Fruit fly (Drosophila melanogaster) whole organism, embryonic: ENCODE measurements around the gene CG9393.

Experiments used
- Abd-B ChIP-seq: fragments of 200-800 bp; sonication (Bioruptor generic); optimal IDR thresholded peaks from 2 replicates; lab custom pipeline; 2018; ENCODE audit warnings: missing biosample characterization, mild to moderate bottlenecking, missing genetic modification characterization, moderate library complexity
- Ada2b ChIP-seq: fragments of 200-800 bp; sonication (Bioruptor generic); IDR thresholded peaks from 2 replicates; pipeline ENCODE4 v1.3.6; 2022; ENCODE audit warnings: missing biosample characterization, missing genetic modification characterization
- BEAF-32 ChIP-seq: fragments of 200-800 bp; sonication (Bioruptor generic); optimal IDR thresholded peaks from 3 replicates; lab custom pipeline; 2017; ENCODE audit warnings: missing biosample characterization, missing genetic modification characterization, mild to moderate bottlenecking, moderate library complexity, missing genetic modification reagents
- Bgb ChIP-seq: fragments of 200-800 bp; sonication (Bioruptor generic); IDR thresholded peaks from 2 replicates; pipeline ENCODE4 v1.3.6; 2022; ENCODE audit warnings: missing biosample characterization, missing genetic modification characterization; ENCODE audit not compliant: partially characterized antibody
- C15 ChIP-seq: fragments of 200-800 bp; sonication (Bioruptor generic); IDR thresholded peaks from 3 replicates; pipeline ENCODE4 v1.3.6; 2022; ENCODE audit warnings: missing biosample characterization, missing genetic modification characterization
- CG12155 ChIP-seq: fragments of 200-800 bp; sonication (Bioruptor generic); optimal IDR thresholded peaks from 3 replicates; lab custom pipeline; 2016; ENCODE audit warnings: missing biosample characterization, missing genetic modification characterization
- CG12942 ChIP-seq: fragments of 200-800 bp; sonication (Bioruptor generic); optimal IDR thresholded peaks from 3 replicates; lab custom pipeline; 2016; ENCODE audit warnings: missing biosample characterization, missing genetic modification characterization
- CG14050 ChIP-seq: fragments of 200-800 bp; sonication (Bioruptor generic); IDR thresholded peaks from 3 replicates; pipeline ENCODE4 v1.3.6; 2022; ENCODE audit warnings: missing biosample characterization, missing genetic modification characterization
- CG14860 ChIP-seq: fragments of 200-800 bp; sonication (Bioruptor generic); IDR thresholded peaks from 3 replicates; pipeline ENCODE4 v1.3.6; 2022; ENCODE audit warnings: missing biosample characterization, missing genetic modification characterization; ENCODE audit not compliant: partially characterized antibody
- CG16813 ChIP-seq: fragments of 200-800 bp; sonication (Bioruptor generic); IDR thresholded peaks from 3 replicates; pipeline ENCODE4 v1.3.6; 2022; ENCODE audit warnings: missing biosample characterization, missing genetic modification characterization; ENCODE audit not compliant: partially characterized antibody
- CG2116 ChIP-seq: fragments of 200-800 bp; sonication (Bioruptor generic); optimal IDR thresholded peaks from 3 replicates; lab custom pipeline; 2018; ENCODE audit warnings: missing biosample characterization, mild to moderate bottlenecking, missing genetic modification characterization
- CG30020 ChIP-seq: fragments of 200-800 bp; optimal IDR thresholded peaks from 2 replicates; lab custom pipeline; 2019; ENCODE audit warnings: missing biosample characterization, mild to moderate bottlenecking, missing genetic modification characterization, moderate library complexity
- CG31365 ChIP-seq: fragments of 200-800 bp; sonication (Bioruptor generic); optimal IDR thresholded peaks from 2 replicates; lab custom pipeline; 2018; ENCODE audit warnings: missing biosample characterization, mild to moderate bottlenecking, missing genetic modification characterization
- CG31388 ChIP-seq: fragments of 200-800 bp; sonication (Bioruptor generic); optimal IDR thresholded peaks from 2 replicates; lab custom pipeline; 2016; ENCODE audit warnings: missing biosample characterization, missing genetic modification characterization
- CG3838 ChIP-seq: fragments of 200-800 bp; sonication (Bioruptor generic); optimal IDR thresholded peaks from 3 replicates; lab custom pipeline; 2016; ENCODE audit warnings: missing biosample characterization, missing genetic modification characterization
- CG4707 ChIP-seq: fragments of 200-800 bp; sonication (Bioruptor generic); optimal IDR thresholded peaks from 2 replicates; lab custom pipeline; 2018; ENCODE audit warnings: missing biosample characterization, mild to moderate bottlenecking, missing genetic modification characterization, moderate library complexity
- CG6254 ChIP-seq: fragments of 200-800 bp; sonication (Bioruptor generic); optimal IDR thresholded peaks from 3 replicates; lab custom pipeline; 2017; ENCODE audit warnings: mild to moderate bottlenecking, missing biosample characterization, missing genetic modification reagents, missing genetic modification characterization
- CG6683 ChIP-seq: fragments of 200-800 bp; sonication (Bioruptor generic); optimal IDR thresholded peaks from 2 replicates; lab custom pipeline; 2017; ENCODE audit warnings: missing biosample characterization, mild to moderate bottlenecking, missing genetic modification characterization, missing genetic modification reagents
- CG7987 ChIP-seq: fragments of 200-800 bp; sonication (Bioruptor generic); optimal IDR thresholded peaks from 2 replicates; lab custom pipeline; 2018; ENCODE audit warnings: missing biosample characterization, mild to moderate bottlenecking, missing genetic modification characterization, moderate library complexity
- CG8359 ChIP-seq: fragments of 200-800 bp; sonication (Bioruptor generic); optimal IDR thresholded peaks from 2 replicates; lab custom pipeline; 2017; ENCODE audit warnings: missing biosample characterization, mild to moderate bottlenecking, missing genetic modification characterization, borderline replicate concordance
- CG9817 ChIP-seq: fragments of 200-800 bp; sonication (Bioruptor generic); optimal IDR thresholded peaks from 2 replicates; lab custom pipeline; 2018; ENCODE audit warnings: missing biosample characterization, mild to moderate bottlenecking, missing genetic modification characterization, moderate library complexity
- Gsc ChIP-seq: fragments of 200-800 bp; sonication (Bioruptor generic); IDR thresholded peaks from 2 replicates; pipeline ENCODE4 v1.3.6; 2022; ENCODE audit warnings: missing biosample characterization, missing genetic modification characterization
- MESR4 ChIP-seq: fragments of 200-800 bp; sonication (Bioruptor generic); optimal IDR thresholded peaks from 2 replicates; lab custom pipeline; 2018; ENCODE audit warnings: missing biosample characterization, mild to moderate bottlenecking, missing genetic modification characterization, moderate library complexity
- NC2β ChIP-seq: fragments of 200-800 bp; sonication (Bioruptor generic); optimal IDR thresholded peaks from 2 replicates; lab custom pipeline; 2016; ENCODE audit warnings: missing biosample characterization, missing genetic modification characterization
- Optix ChIP-seq: fragments of 200-800 bp; sonication (Bioruptor generic); IDR thresholded peaks from 3 replicates; pipeline ENCODE4 v1.3.6; 2022; ENCODE audit warnings: missing biosample characterization, missing genetic modification characterization
- Side ChIP-seq: fragments of 200-800 bp; sonication (Bioruptor generic); optimal IDR thresholded peaks from 2 replicates; lab custom pipeline; 2016; ENCODE audit warnings: missing biosample characterization, missing genetic modification characterization
- Sox100B ChIP-seq: fragments of 200-800 bp; sonication (Bioruptor generic); optimal IDR thresholded peaks from 3 replicates; lab custom pipeline; 2018; ENCODE audit warnings: missing biosample characterization, mild to moderate bottlenecking, missing genetic modification characterization
- Sry-β ChIP-seq: fragments of 200-800 bp; sonication (Bioruptor generic); optimal IDR thresholded peaks from 2 replicates; lab custom pipeline; 2018; ENCODE audit warnings: missing biosample characterization, mild to moderate bottlenecking, missing genetic modification characterization, moderate library complexity
- Tbp ChIP-seq: fragments of >200 bp; optimal IDR thresholded peaks from 2 replicates; lab custom pipeline; 2018; ENCODE audit warnings: missing biosample characterization, missing genetic modification characterization
- YL-1 ChIP-seq: fragments of 200-800 bp; sonication (Bioruptor generic); optimal IDR thresholded peaks from 3 replicates; lab custom pipeline; 2017; ENCODE audit warnings: missing biosample characterization, mild to moderate bottlenecking, missing genetic modification characterization
- cg ChIP-seq: fragments of 200-800 bp; sonication (Bioruptor generic); optimal IDR thresholded peaks from 3 replicates; lab custom pipeline; 2019; ENCODE audit warnings: missing biosample characterization, mild to moderate bottlenecking, missing genetic modification characterization, moderate library complexity
- chm ChIP-seq: fragments of 200-800 bp; sonication (Bioruptor generic); IDR thresholded peaks from 2 replicates; pipeline ENCODE4 v1.3.6; 2022; ENCODE audit warnings: missing biosample characterization, missing genetic modification characterization
- crc ChIP-seq: fragments of 200-800 bp; sonication (Bioruptor generic); optimal IDR thresholded peaks from 2 replicates; lab custom pipeline; 2016; ENCODE audit warnings: missing biosample characterization, missing genetic modification characterization
- dmrt11E ChIP-seq: fragments of 200-800 bp; sonication (Bioruptor generic); optimal IDR thresholded peaks from 3 replicates; lab custom pipeline; 2018; ENCODE audit warnings: missing biosample characterization, mild to moderate bottlenecking, missing genetic modification characterization, moderate library complexity
- dmrt99B ChIP-seq: fragments of 200-800 bp; sonication (Bioruptor generic); optimal IDR thresholded peaks from 2 replicates; lab custom pipeline; 2018; ENCODE audit warnings: missing biosample characterization, mild to moderate bottlenecking, missing genetic modification characterization, moderate library complexity
- gce ChIP-seq: fragments of 200-800 bp; sonication (Bioruptor generic); IDR thresholded peaks from 3 replicates; pipeline ENCODE4 v1.3.6; 2022; ENCODE audit warnings: missing biosample characterization, missing genetic modification characterization
- hb ChIP-seq: fragments of 200-800 bp; sonication (Bioruptor generic); IDR thresholded peaks from 3 replicates; pipeline ENCODE4 v1.3.6; 2022; ENCODE audit warnings: missing biosample characterization, missing genetic modification characterization; ENCODE audit not compliant: partially characterized antibody
- lola ChIP-seq, 3 experiments: fragments of >200 bp in 2 of 3; fragments of 200-800 bp in 1 of 3; sonication (Bioruptor generic) in 1 of 3; optimal IDR thresholded peaks; 2 replicates each; lab custom pipeline; 2017 to 2019; ENCODE audit warnings: missing biosample characterization in 3 of 3, missing genetic modification characterization in 3 of 3, mild to moderate bottlenecking in 1 of 3, moderate library complexity in 1 of 3
- nau ChIP-seq: fragments of 200-800 bp; sonication (Bioruptor generic); optimal IDR thresholded peaks from 3 replicates; lab custom pipeline; 2017; ENCODE audit warnings: missing biosample characterization, mild to moderate bottlenecking, missing genetic modification characterization, missing genetic modification reagents
- otp ChIP-seq: fragments of 200-800 bp; sonication (Bioruptor generic); IDR thresholded peaks from 3 replicates; pipeline ENCODE4, ENCODE4 v1.3.6; 2022; ENCODE audit warnings: missing biosample characterization, missing genetic modification characterization
- pfk ChIP-seq: fragments of 200-800 bp; sonication (Bioruptor generic); optimal IDR thresholded peaks from 2 replicates; lab custom pipeline; 2018; ENCODE audit warnings: missing biosample characterization, mild to moderate bottlenecking, missing genetic modification characterization, moderate library complexity
- pnt ChIP-seq: fragments of 200-800 bp; sonication (Bioruptor generic); optimal IDR thresholded peaks from 3 replicates; lab custom pipeline; 2016; ENCODE audit warnings: missing biosample characterization, missing genetic modification characterization
- rib ChIP-seq: fragments of 200-800 bp; sonication (Bioruptor generic); IDR thresholded peaks from 2 replicates; pipeline ENCODE4 v1.3.6; 2022; ENCODE audit warnings: missing biosample characterization, missing genetic modification characterization
- stc ChIP-seq: fragments of 200-800 bp; sonication (Bioruptor generic); IDR thresholded peaks from 2 replicates; pipeline ENCODE4 v1.3.6; 2022; ENCODE audit warnings: missing biosample characterization, missing genetic modification characterization
- tgo ChIP-seq: fragments of 200-800 bp; sonication (Bioruptor generic); IDR thresholded peaks from 3 replicates; pipeline ENCODE4 v1.3.6; 2022; ENCODE audit warnings: missing biosample characterization, missing genetic modification characterization
- tin ChIP-seq: fragments of 200-800 bp; sonication (Bioruptor generic); optimal IDR thresholded peaks from 3 replicates; lab custom pipeline; 2016; ENCODE audit warnings: missing biosample characterization, missing genetic modification characterization
- usp ChIP-seq: fragments of >200 bp; optimal IDR thresholded peaks from 2 replicates; lab custom pipeline; 2017; ENCODE audit warnings: missing biosample characterization, missing genetic modification characterization
- zen ChIP-seq: fragments of 200-800 bp; sonication (Bioruptor generic); optimal IDR thresholded peaks from 3 replicates; lab custom pipeline; 2018; ENCODE audit warnings: missing biosample characterization, mild to moderate bottlenecking, missing genetic modification characterization, moderate library complexity

CG9393 gene

dm6 chr3R:9573812-9574587 is 10.5 kb upstream of the CG9393 start, which contains the start of gene CG9399 (continued):
- TF ChIP-seq tgo (GFP tag; lab: Robert Waterston, UW), result peak; percentile 98
- TF ChIP-seq gce (GFP tag; lab: Robert Waterston, UW), result peak; percentile 97
- peak; percentile 97 for TF ChIP-seq stc (GFP tag; lab: Robert Waterston, UW)
- peak; percentile 93 for TF ChIP-seq CG6254 (GFP tag; lab: Kevin White, UChicago)
- peak; percentile 90 for TF ChIP-seq CG3838 (GFP tag; lab: Kevin White, UChicago)
- TF ChIP-seq Bgb (GFP tag; lab: Robert Waterston, UW), result peak; percentile 65; the same call in 1 of the 2 replicates
- TF ChIP-seq MESR4 (GFP tag; lab: Kevin White, UChicago), result peak; percentile 77
- TF ChIP-seq CG14050 (GFP tag; lab: Robert Waterston, UW), result peak; percentile 97
- TF ChIP-seq CG4707 (GFP tag; lab: Kevin White, UChicago), result peak; percentile 86
- TF ChIP-seq Sry-β (GFP tag; lab: Kevin White, UChicago), result peak; percentile 97
- no peak for TF ChIP-seq usp (GFP tag; lab: Kevin White, UChicago)
- TF ChIP-seq CG12942 (GFP tag; lab: Kevin White, UChicago), result peak; percentile 97
- peak; percentile 97 for TF ChIP-seq dmrt11E (tag; lab: Kevin White, UChicago)
- peak; percentile 52; the same call in 2 of the 3 replicates for TF ChIP-seq CG16813 (GFP tag; lab: Robert Waterston, UW)
- TF ChIP-seq CG12155 (GFP tag; lab: Kevin White, UChicago), result peak; percentile 95
- peak; percentile 64 for TF ChIP-seq CG31365 (tag; lab: Kevin White, UChicago)
- peak; percentile 94 for TF ChIP-seq Abd-B (GFP tag; lab: Kevin White, UChicago)
- peak; percentile 85 for TF ChIP-seq CG30020 (tag; lab: Kevin White, UChicago)
- peak; percentile 98 for TF ChIP-seq Optix
- peak in 1 of 3 experiments; percentile 98 for TF ChIP-seq lola (GFP tag; optimal IDR thresholded peaks at IDR 0.05; lab: Kevin White, UChicago)
- TF ChIP-seq BEAF-32 (GFP tag; lab: Kevin White, UChicago), result peak; percentile 73
- TF ChIP-seq NC2β (GFP tag; lab: Kevin White, UChicago), result peak; percentile 88
- TF ChIP-seq pfk (GFP tag; lab: Kevin White, UChicago), result peak; percentile 57
- peak; percentile 98 for TF ChIP-seq otp (GFP tag; lab: Robert Waterston, UW)
- peak; percentile 91 for TF ChIP-seq CG2116
- peak; percentile 88 for TF ChIP-seq rib (GFP tag; lab: Robert Waterston, UW)
- peak; percentile 94 for TF ChIP-seq CG9817 (tag; lab: Kevin White, UChicago)
- TF ChIP-seq dmrt99B (tag; lab: Kevin White, UChicago), result peak; percentile 97
- peak; percentile 82 for TF ChIP-seq Side
- peak; percentile 87 for TF ChIP-seq CG8359 (GFP tag; lab: Kevin White, UChicago)
- TF ChIP-seq hb (GFP tag; lab: Robert Waterston, UW), result no peak
- TF ChIP-seq CG7987 (GFP tag; lab: Kevin White, UChicago), result peak; percentile 92
- TF ChIP-seq tin (GFP tag; lab: Kevin White, UChicago), result peak; percentile 98
- peak; percentile 91 for TF ChIP-seq CG31388 (GFP tag; lab: Kevin White, UChicago)
- TF ChIP-seq nau (GFP tag; lab: Kevin White, UChicago), result peak; percentile 93
- peak; percentile 93 for TF ChIP-seq Gsc (GFP tag; lab: Robert Waterston, UW)
- TF ChIP-seq cg (GFP tag; lab: Kevin White, UChicago), result peak; percentile 94
- TF ChIP-seq Ada2b, result peak; percentile 95
- peak; percentile 95 for TF ChIP-seq Sox100B (GFP tag; lab: Kevin White, UChicago)
- peak; percentile 68 for TF ChIP-seq Tbp (GFP tag; lab: Kevin White, UChicago)
- TF ChIP-seq CG6683 (GFP tag; lab: Kevin White, UChicago), result peak; percentile 86
- peak; percentile 96 for TF ChIP-seq C15
- TF ChIP-seq zen (tag; lab: Kevin White, UChicago), result peak; percentile 95
- TF ChIP-seq YL-1, result peak; percentile 97
- TF ChIP-seq crc (GFP tag; lab: Kevin White, UChicago), result peak; percentile 86
- TF ChIP-seq pnt (GFP tag; lab: Kevin White, UChicago), result peak; percentile 92
- TF ChIP-seq chm (GFP tag; lab: Robert Waterston, UW), result peak; percentile 98
- TF ChIP-seq CG14860 (GFP tag; lab: Robert Waterston, UW), result 0 out of 3 replicates have a peak, but pooled peaks have one; percentile 48
